Fruit fly (Drosophila melanogaster) whole organism, wandering third instar larva: ENCODE data around the gene CG33287.

Experiments used
- Abd-B ChIP-seq: fragments of >200 bp; optimal IDR thresholded peaks from 2 replicates; lab custom pipeline; 2017; ENCODE audit warnings: missing biosample characterization, missing genetic modification characterization
- CG32264 ChIP-seq: fragments of 200-800 bp; sonication (Bioruptor generic); optimal IDR thresholded peaks from 2 replicates; lab custom pipeline; 2016; ENCODE audit warnings: missing biosample characterization, missing genetic modification characterization
- CG9705 ChIP-seq: fragments of 200-800 bp; sonication (Bioruptor generic); optimal IDR thresholded peaks from 2 replicates; lab custom pipeline; 2018; ENCODE audit warnings: missing biosample characterization, mild to moderate bottlenecking, missing genetic modification characterization
- CrebA ChIP-seq: fragments of 200-800 bp; sonication (Bioruptor generic); optimal IDR thresholded peaks from 2 replicates; lab custom pipeline; 2016; ENCODE audit warnings: missing biosample characterization, mild to moderate bottlenecking, missing genetic modification characterization, borderline replicate concordance
- Dfd ChIP-seq: fragments of >200 bp; optimal IDR thresholded peaks from 2 replicates; lab custom pipeline; 2017; ENCODE audit warnings: missing biosample characterization, missing genetic modification characterization
- Dif ChIP-seq: fragments of 200-275, 200-300 bp; sonication (Bioruptor generic); optimal IDR thresholded peaks from 2 replicates; lab custom pipeline; 2018; ENCODE audit warnings: missing biosample characterization, missing genetic modification characterization; ENCODE audit not compliant: partially characterized antibody
- GATAd ChIP-seq: sonication (Bioruptor generic); optimal IDR thresholded peaks from 2 replicates; lab custom pipeline; 2016; ENCODE audit warnings: missing biosample characterization, missing genetic modification characterization
- HLH106 ChIP-seq: fragments of 200-800 bp; optimal IDR thresholded peaks from 3 replicates; lab custom pipeline; 2019; ENCODE audit warnings: missing biosample characterization, mild to moderate bottlenecking, missing genetic modification characterization, moderate library complexity
- Hnf4 ChIP-seq: fragments of 200-800 bp; sonication (Bioruptor generic); optimal IDR thresholded peaks from 2 replicates; lab custom pipeline; 2016; ENCODE audit warnings: missing biosample characterization, mild to moderate bottlenecking, missing genetic modification characterization
- Hr78 ChIP-seq: fragments of >200 bp; optimal IDR thresholded peaks from 2 replicates; lab custom pipeline; 2017; ENCODE audit warnings: missing biosample characterization, missing genetic modification characterization
- Hr83 ChIP-seq: fragments of 200-300 bp; sonication (Bioruptor generic); optimal IDR thresholded peaks from 2 replicates; lab custom pipeline; 2016; ENCODE audit warnings: missing biosample characterization, mild to moderate bottlenecking, missing genetic modification characterization, moderate library complexity; ENCODE audit not compliant: poor library complexity, severe bottlenecking
- Jra ChIP-seq: sonication (Bioruptor generic); optimal IDR thresholded peaks from 2 replicates; lab custom pipeline; 2016; ENCODE audit warnings: missing biosample characterization, missing genetic modification characterization
- Mio ChIP-seq: sonication (Bioruptor generic); optimal IDR thresholded peaks from 2 replicates; lab custom pipeline; 2016; ENCODE audit warnings: missing biosample characterization, missing genetic modification characterization
- Myc ChIP-seq: fragments of >200 bp; optimal IDR thresholded peaks from 2 replicates; lab custom pipeline; 2017
- N ChIP-seq: fragments of >200 bp; optimal IDR thresholded peaks from 2 replicates; lab custom pipeline; 2018; ENCODE audit warnings: missing biosample characterization, missing external identifiers, missing genetic modification characterization
- OdsH ChIP-seq: fragments of 200-800 bp; sonication (Bioruptor generic); optimal IDR thresholded peaks from 2 replicates; lab custom pipeline; 2016; ENCODE audit warnings: missing biosample characterization, mild to moderate bottlenecking, missing genetic modification characterization
- Rel ChIP-seq, 2 experiments: fragments of 200-800 bp; sonication (Bioruptor generic) in 1 of 2; optimal IDR thresholded peaks; 2 replicates in 1 of 2; 3 replicates in 1 of 2; lab custom pipeline; 2016 to 2019; ENCODE audit warnings: mild to moderate bottlenecking in 2 of 2, missing biosample characterization in 2 of 2, missing genetic modification characterization in 2 of 2, moderate library complexity in 1 of 2
- Sp1 ChIP-seq: fragments of 200-800 bp; sonication (Bioruptor generic); optimal IDR thresholded peaks from 3 replicates; lab custom pipeline; 2019; ENCODE audit warnings: missing biosample characterization, mild to moderate bottlenecking, missing genetic modification characterization, moderate library complexity
- Vsx2 ChIP-seq: fragments of 200-300, 225-300 bp; sonication (Bioruptor generic); optimal IDR thresholded peaks from 2 replicates; lab custom pipeline; 2018; ENCODE audit warnings: missing biosample characterization, missing genetic modification characterization; ENCODE audit not compliant: partially characterized antibody
- br ChIP-seq: fragments of 200-800 bp; sonication (Bioruptor generic); optimal IDR thresholded peaks from 2 replicates; lab custom pipeline; 2016; ENCODE audit warnings: missing biosample characterization, missing genetic modification characterization
- brk ChIP-seq: fragments of 200-800 bp; sonication (Bioruptor generic); optimal IDR thresholded peaks from 2 replicates; lab custom pipeline; 2016; ENCODE audit warnings: missing biosample characterization, mild to moderate bottlenecking, missing genetic modification characterization
- dl ChIP-seq, 2 experiments: fragments of 175-275, 200-275 bp in 1 of 2; fragments of 200-275 bp in 1 of 2; sonication (Bioruptor generic); optimal IDR thresholded peaks; lab custom pipeline; 2018; ENCODE audit warnings: mild to moderate bottlenecking in 2 of 2, missing biosample characterization in 2 of 2, missing genetic modification characterization in 2 of 2, moderate library complexity in 2 of 2; ENCODE audit not compliant: partially characterized antibody in 2 of 2, insufficient read depth in 1 of 2
- dmrt93B ChIP-seq: fragments of 200-800 bp; sonication (Bioruptor generic); optimal IDR thresholded peaks from 2 replicates; lab custom pipeline; 2018; ENCODE audit warnings: missing biosample characterization, mild to moderate bottlenecking, missing genetic modification characterization
- dsf ChIP-seq: sonication (Bioruptor generic); optimal IDR thresholded peaks from 2 replicates; lab custom pipeline; 2016; ENCODE audit warnings: missing biosample characterization, missing genetic modification characterization, borderline replicate concordance
- ey ChIP-seq: fragments of 200-800 bp; sonication (Bioruptor generic); optimal IDR thresholded peaks from 2 replicates; lab custom pipeline; 2016; ENCODE audit warnings: missing biosample characterization, missing genetic modification characterization
- foxo ChIP-seq, 2 experiments: fragments of 200-800 bp; sonication (Bioruptor generic); optimal IDR thresholded peaks; 2 replicates in 1 of 2; 3 replicates in 1 of 2; lab custom pipeline; 2016 to 2017; ENCODE audit warnings: missing biosample characterization in 2 of 2, missing genetic modification characterization in 2 of 2
- fru ChIP-seq: fragments of 200-800 bp; sonication (Bioruptor generic); optimal IDR thresholded peaks from 3 replicates; lab custom pipeline; 2016; ENCODE audit warnings: missing biosample characterization, mild to moderate bottlenecking, missing genetic modification characterization
- h ChIP-seq: fragments of 200-800 bp; sonication (Bioruptor generic); optimal IDR thresholded peaks from 3 replicates; lab custom pipeline; 2016; ENCODE audit warnings: missing biosample characterization, mild to moderate bottlenecking, missing genetic modification characterization
- jim ChIP-seq: fragments of 175-275, 200-325 bp; sonication (Bioruptor generic); optimal IDR thresholded peaks from 2 replicates; lab custom pipeline; 2016; ENCODE audit warnings: missing biosample characterization, mild to moderate bottlenecking, missing genetic modification characterization
- lola ChIP-seq: fragments of >200 bp; optimal IDR thresholded peaks from 2 replicates; lab custom pipeline; 2017; ENCODE audit warnings: missing biosample characterization, missing genetic modification characterization
- pan ChIP-seq: fragments of >200 bp; optimal IDR thresholded peaks from 2 replicates; lab custom pipeline; 2017
- psq ChIP-seq: fragments of 200-800 bp; sonication (Bioruptor generic); optimal IDR thresholded peaks from 3 replicates; lab custom pipeline; 2017; ENCODE audit warnings: missing biosample characterization, mild to moderate bottlenecking, missing genetic modification characterization, moderate library complexity
- rgr ChIP-seq: fragments of 200-800 bp; sonication (Bioruptor generic); optimal IDR thresholded peaks from 3 replicates; lab custom pipeline; 2016; ENCODE audit warnings: missing biosample characterization, mild to moderate bottlenecking, missing genetic modification characterization
- sage ChIP-seq: fragments of 200-800 bp; sonication (Bioruptor generic); optimal IDR thresholded peaks from 2 replicates; lab custom pipeline; 2016; ENCODE audit warnings: missing biosample characterization, mild to moderate bottlenecking, missing genetic modification characterization
- sv ChIP-seq: fragments of 200-800 bp; sonication (Bioruptor generic); optimal IDR thresholded peaks from 3 replicates; lab custom pipeline; 2016; ENCODE audit warnings: missing biosample characterization, missing genetic modification characterization
- tai ChIP-seq: sonication (Bioruptor generic); optimal IDR thresholded peaks from 2 replicates; lab custom pipeline; 2016; ENCODE audit warnings: missing biosample characterization, missing genetic modification characterization
- usp ChIP-seq: fragments of >200 bp; optimal IDR thresholded peaks from 2 replicates; lab custom pipeline; 2017; ENCODE audit warnings: missing biosample characterization, missing genetic modification characterization
- woc ChIP-seq: sonication (Bioruptor generic); optimal IDR thresholded peaks from 2 replicates; lab custom pipeline; 2016; ENCODE audit warnings: missing biosample characterization, mild to moderate bottlenecking, missing genetic modification characterization

CG33287 gene

dm6 chr3L:20970563-20970962 is at the start of gene CG33287:
Gene CG33287, minus strand, starts transcription at chr3L:20970663.
- TF ChIP-seq dsf (no peak), dmrt93B (GFP tag; lab: Kevin White, UChicago) (no peak), CG32264 (GFP tag; lab: Kevin White, UChicago) (no peak), Abd-B (GFP tag; lab: Kevin White, UChicago) (no peak), pan (lab: Kevin White, UChicago) (no peak), Myc (no peak), CG9705 (no peak), Mio (no peak), OdsH (GFP tag; lab: Kevin White, UChicago) (no peak), fru (GFP tag; lab: Kevin White, UChicago) (no peak)

dm6 chr3L:21014516-21014945 is 44.1 kb upstream of the CG33287 start:
- TF ChIP-seq Hr83 (GFP tag; lab: Kevin White, UChicago) = no peak
- TF ChIP-seq CrebA (GFP tag; lab: Kevin White, UChicago) = peak; percentile 68
- TF ChIP-seq Mio = no peak
- TF ChIP-seq CG32264 (GFP tag; lab: Kevin White, UChicago) = no peak
- TF ChIP-seq brk = no peak
- no peak for TF ChIP-seq sv (GFP tag; lab: Kevin White, UChicago)
- TF ChIP-seq HLH106 (tag; lab: Kevin White, UChicago) = no peak
- no peak for TF ChIP-seq GATAd (GFP tag; lab: Kevin White, UChicago)
- TF ChIP-seq dmrt93B (GFP tag; lab: Kevin White, UChicago) = no peak
- TF ChIP-seq foxo (GFP tag; optimal IDR thresholded peaks at IDR 0.05; lab: Kevin White, UChicago) = peak in 1 of 2 experiments; percentile 44
- no peak for TF ChIP-seq rgr (GFP tag; lab: Kevin White, UChicago)
- no peak for TF ChIP-seq Myc
- peak; percentile 5 for TF ChIP-seq Hr78
- TF ChIP-seq Sp1 (GFP tag; lab: Kevin White, UChicago) = peak; percentile 40
- TF ChIP-seq sage (GFP tag; lab: Kevin White, UChicago) = no peak
- no peak for TF ChIP-seq CG9705
- no peak for TF ChIP-seq woc (GFP tag; lab: Kevin White, UChicago)
- no peak for TF ChIP-seq Jra (GFP tag; lab: Kevin White, UChicago)
- no peak for TF ChIP-seq fru (GFP tag; lab: Kevin White, UChicago)
- peak in 1 of 2 experiments; percentile 29 for TF ChIP-seq dl (GFP tag; optimal IDR thresholded peaks at IDR 0.05; lab: Kevin White, UChicago; ENCODE audit: insufficient read depth in 1 of 2, partially characterized antibody in 2 of 2)
- no peak for TF ChIP-seq Dif
- peak; percentile 85 for TF ChIP-seq psq (GFP tag; lab: Kevin White, UChicago)
- no peak for TF ChIP-seq OdsH (GFP tag; lab: Kevin White, UChicago)
- TF ChIP-seq pan (lab: Kevin White, UChicago) = no peak
- no peak for TF ChIP-seq Rel (GFP tag; optimal IDR thresholded peaks at IDR 0.05; lab: Kevin White, UChicago)
- peak; percentile 97 for TF ChIP-seq Rel (tag; optimal IDR thresholded peaks at IDR 0.05; lab: Kevin White, UChicago)
- TF ChIP-seq Vsx2 (GFP tag; lab: Kevin White, UChicago) = peak; percentile 25
- TF ChIP-seq lola (GFP tag; lab: Kevin White, UChicago) = no peak
- no peak for TF ChIP-seq br (GFP tag; lab: Kevin White, UChicago)
- TF ChIP-seq usp (GFP tag; lab: Kevin White, UChicago) = no peak
- TF ChIP-seq h (GFP tag; lab: Kevin White, UChicago) = peak; percentile 78
- no peak for TF ChIP-seq jim (GFP tag; lab: Kevin White, UChicago)
- TF ChIP-seq N = peak; percentile 59
- TF ChIP-seq Dfd (GFP tag; lab: Kevin White, UChicago) = no peak
- TF ChIP-seq ey (GFP tag; lab: Kevin White, UChicago) = no peak
- TF ChIP-seq dsf = no peak
- TF ChIP-seq tai = no peak
- no peak for TF ChIP-seq Abd-B (GFP tag; lab: Kevin White, UChicago)
- no peak for TF ChIP-seq Hnf4 (GFP tag; lab: Kevin White, UChicago)
- TF ChIP-seq, all 38 proteins: peak for 10

dm6 chr3L:21013465-21013864 is 43.0 kb upstream of the CG33287 start:
- no peak for TF ChIP-seq Rel (GFP tag; optimal IDR thresholded peaks at IDR 0.05; lab: Kevin White, UChicago)
- peak; percentile 66 for TF ChIP-seq Rel (tag; optimal IDR thresholded peaks at IDR 0.05; lab: Kevin White, UChicago)
- TF ChIP-seq rgr (GFP tag; lab: Kevin White, UChicago) = no peak
- peak; percentile 64 for TF ChIP-seq fru (GFP tag; lab: Kevin White, UChicago)
- TF ChIP-seq Hr78 = no peak
- no peak for TF ChIP-seq Myc
- TF ChIP-seq woc (GFP tag; lab: Kevin White, UChicago) = no peak
- peak; percentile 11 for TF ChIP-seq brk
- TF ChIP-seq br (GFP tag; lab: Kevin White, UChicago) = peak; percentile 24
- TF ChIP-seq dmrt93B (GFP tag; lab: Kevin White, UChicago) = no peak
- no peak for TF ChIP-seq Dfd (GFP tag; lab: Kevin White, UChicago)
- no peak for TF ChIP-seq foxo (GFP tag; optimal IDR thresholded peaks at IDR 0.05; lab: Kevin White, UChicago)
- TF ChIP-seq Vsx2 (GFP tag; lab: Kevin White, UChicago) = no peak
- TF ChIP-seq jim (GFP tag; lab: Kevin White, UChicago) = peak; percentile 28
- TF ChIP-seq Abd-B (GFP tag; lab: Kevin White, UChicago) = no peak
- peak; percentile 38 for TF ChIP-seq sage (GFP tag; lab: Kevin White, UChicago)
- TF ChIP-seq dl (GFP tag; optimal IDR thresholded peaks at IDR 0.05; lab: Kevin White, UChicago; ENCODE audit: insufficient read depth in 1 of 2, partially characterized antibody in 2 of 2) = no peak
- no peak for TF ChIP-seq usp (GFP tag; lab: Kevin White, UChicago)
- no peak for TF ChIP-seq pan (lab: Kevin White, UChicago)
- TF ChIP-seq ey (GFP tag; lab: Kevin White, UChicago) = no peak
- TF ChIP-seq h (GFP tag; lab: Kevin White, UChicago) = no peak
- no peak for TF ChIP-seq CG9705
- no peak for TF ChIP-seq tai
- no peak for TF ChIP-seq GATAd (GFP tag; lab: Kevin White, UChicago)
- TF ChIP-seq sv (GFP tag; lab: Kevin White, UChicago) = no peak
- no peak for TF ChIP-seq HLH106 (tag; lab: Kevin White, UChicago)
- TF ChIP-seq psq (GFP tag; lab: Kevin White, UChicago) = peak; percentile 98
- TF ChIP-seq Sp1 (GFP tag; lab: Kevin White, UChicago) = peak; percentile 56
- no peak for TF ChIP-seq dsf
- no peak for TF ChIP-seq Jra (GFP tag; lab: Kevin White, UChicago)
- TF ChIP-seq N = no peak
- no peak for TF ChIP-seq Mio
- no peak for TF ChIP-seq Dif
- no peak for TF ChIP-seq Hr83 (GFP tag; lab: Kevin White, UChicago)
- no peak for TF ChIP-seq Hnf4 (GFP tag; lab: Kevin White, UChicago)
